Worm (Caenorhabditis elegans): ENCODE data around the gene C35D10.7.

The C35D10.7 gene

ce11 chrIII:4899728-4900127 lies 43.7 kb downstream of the C35D10.7 start (continued):
- peak; percentile 92 for TF ChIP-seq gei-17 (GFP tag; optimal IDR thresholded peaks at IDR 0.05)
- TF ChIP-seq repo-1 (tag; optimal IDR thresholded peaks at IDR 0.05) = peak; percentile 97
- no peak for TF ChIP-seq lsy-27 (tag; optimal IDR thresholded peaks at IDR 0.05; ENCODE audit: borderline replicate concordance, insufficient read depth)
- peak; percentile 80 for TF ChIP-seq nhr-27 (tag; optimal IDR thresholded peaks at IDR 0.05)
- TF ChIP-seq ets-4 (GFP tag; optimal IDR thresholded peaks at IDR 0.05) = peak; percentile 99
- TF ChIP-seq Y56A3A.18 (GFP tag; IDR thresholded peaks at IDR 0.05) = peak; percentile 88
- TF ChIP-seq D2030.7 (GFP tag; IDR thresholded peaks at IDR 0.05) = peak; percentile 41
- no peak for TF ChIP-seq nhr-120 (GFP tag; IDR thresholded peaks at IDR 0.05)
- TF ChIP-seq dpff-1 (tag; optimal IDR thresholded peaks at IDR 0.05) = peak; percentile 7
- TF ChIP-seq unc-62 (GFP tag; optimal IDR thresholded peaks at IDR 0.05) = peak; percentile 77
- no peak for TF ChIP-seq rec-8 (tag; optimal IDR thresholded peaks at IDR 0.05)
- peak; percentile 87 for TF ChIP-seq C17E4.6 (GFP tag; IDR thresholded peaks at IDR 0.05)
- peak; percentile 96 for TF ChIP-seq Y95B8A.8 (GFP tag; IDR thresholded peaks at IDR 0.05)
- TF ChIP-seq lsl-1 (GFP tag; optimal IDR thresholded peaks at IDR 0.05) = peak; percentile 49
- no peak for TF ChIP-seq Y53F4B.3 (GFP tag; IDR thresholded peaks at IDR 0.05)
- TF ChIP-seq T26A5.8 (tag; optimal IDR thresholded peaks at IDR 0.05) = no peak
- TF ChIP-seq ceh-27 (GFP tag; optimal IDR thresholded peaks at IDR 0.05) = peak; percentile 100
- TF ChIP-seq F57C9.4 (tag; optimal IDR thresholded peaks at IDR 0.05) = peak; percentile 58
- peak; percentile 77 for TF ChIP-seq tbp1 (GFP tag; optimal IDR thresholded peaks at IDR 0.05)
- peak; percentile 96 for TF ChIP-seq Y53G8AR.9 (GFP tag; conservative IDR thresholded peaks at IDR 0.05)
- TF ChIP-seq attf-5 (GFP tag; optimal IDR thresholded peaks at IDR 0.05) = peak; percentile 99
- TF ChIP-seq ztf-18 (tag; optimal IDR thresholded peaks at IDR 0.05) = peak; percentile 87
- TF ChIP-seq ceh-100 (GFP tag; IDR thresholded peaks at IDR 0.05) = peak; percentile 90
- peak; percentile 94 for TF ChIP-seq F37B4.10 (GFP tag; IDR thresholded peaks at IDR 0.05)
- TF ChIP-seq madf-3 (GFP tag; IDR thresholded peaks at IDR 0.05) = peak; percentile 95
- peak; percentile 99 for TF ChIP-seq dox-1 (GFP tag; IDR thresholded peaks at IDR 0.05)
- no peak for TF ChIP-seq snpc-3.4 (tag; optimal IDR thresholded peaks at IDR 0.05)
- TF ChIP-seq F22D6.2 (tag; optimal IDR thresholded peaks at IDR 0.05) = peak; percentile 93
- TF ChIP-seq ZK185.1 (tag; optimal IDR thresholded peaks at IDR 0.05; ENCODE audit: poor library complexity, severe bottlenecking) = peak; percentile 96
- TF ChIP-seq zim-3 (tag; optimal IDR thresholded peaks at IDR 0.05) = peak; percentile 64
- peak; percentile 94 to 95 for TF ChIP-seq let-607 (tag; optimal IDR thresholded peaks at IDR 0.05)
- TF ChIP-seq B0019.2 (GFP tag; conservative IDR thresholded peaks at IDR 0.05) = peak; percentile 71
- TF ChIP-seq rpc-1 (optimal IDR thresholded peaks at IDR 0.05) = no peak
- no peak for TF ChIP-seq rpc-1 (tag; optimal IDR thresholded peaks at IDR 0.05)
- TF ChIP-seq hlh-26 (GFP tag; conservative IDR thresholded peaks at IDR 0.05) = no peak
- peak; percentile 99 for TF ChIP-seq nfyb-1 (GFP tag; IDR thresholded peaks at IDR 0.05)
- no peak for TF ChIP-seq tbx-9 (tag; optimal IDR thresholded peaks at IDR 0.05; ENCODE audit: borderline replicate concordance)
- TF ChIP-seq snpc-4 (GFP tag; optimal IDR thresholded peaks at IDR 0.05) = peak; percentile 69
- TF ChIP-seq snpc-4 (tag; optimal IDR thresholded peaks at IDR 0.05) = peak; percentile 77 to 91 (median 82)
- TF ChIP-seq ceh-91 (GFP tag; IDR thresholded peaks at IDR 0.05) = peak; percentile 64
- no peak for TF ChIP-seq nfya-1 (tag; optimal IDR thresholded peaks at IDR 0.05; ENCODE audit: borderline replicate concordance, insufficient read depth)
- peak; percentile 37 for TF ChIP-seq B0261.1 (tag; optimal IDR thresholded peaks at IDR 0.05)
- no peak for TF ChIP-seq hrde-1 (tag; optimal IDR thresholded peaks at IDR 0.05; ENCODE audit: borderline replicate concordance)
- TF ChIP-seq F10E7.11 (tag; optimal IDR thresholded peaks at IDR 0.05) = peak; percentile 80
- no peak for TF ChIP-seq ccch-3 (GFP tag; optimal IDR thresholded peaks at IDR 0.05)
- peak; percentile 97 for TF ChIP-seq mcd-1 (GFP tag; IDR thresholded peaks at IDR 0.05)
- TF ChIP-seq aptf-3 (GFP tag; IDR thresholded peaks at IDR 0.05) = no peak
- peak; percentile 9 for TF ChIP-seq unc-130 (GFP tag; optimal IDR thresholded peaks at IDR 0.05)

Data from whole organism, young adult.